Fruit fly (Drosophila melanogaster) whole organism, embryonic: ENCODE results near the gene CG33098.

Source experiments
- Abd-B ChIP-seq: fragments of 200-800 bp; sonication (Bioruptor generic); optimal IDR thresholded peaks from 2 replicates; lab custom pipeline; 2018; ENCODE audit warnings: missing biosample characterization, mild to moderate bottlenecking, missing genetic modification characterization, moderate library complexity
- BtbVII ChIP-seq: fragments of 200-800 bp; sonication (Bioruptor generic); optimal IDR thresholded peaks from 3 replicates; lab custom pipeline; 2017; ENCODE audit warnings: missing biosample characterization, mild to moderate bottlenecking, missing genetic modification characterization
- CG10209 ChIP-seq: fragments of 200-800 bp; sonication (Bioruptor generic); optimal IDR thresholded peaks from 3 replicates; lab custom pipeline; 2017; ENCODE audit warnings: missing biosample characterization, mild to moderate bottlenecking, missing genetic modification characterization, missing genetic modification reagents
- CG10321 ChIP-seq: fragments of 200-800 bp; sonication (Bioruptor generic); IDR thresholded peaks from 2 replicates; pipeline ENCODE4 v1.3.6; 2022; ENCODE audit warnings: missing biosample characterization, missing genetic modification characterization
- CG11456 ChIP-seq: fragments of 200-800 bp; sonication (Bioruptor generic); IDR thresholded peaks from 3 replicates; pipeline ENCODE4 v1.3.6; 2022; ENCODE audit warnings: missing biosample characterization, missing genetic modification characterization
- CG12236 ChIP-seq: fragments of 200-800 bp; sonication (Bioruptor generic); optimal IDR thresholded peaks from 2 replicates; lab custom pipeline; 2016; ENCODE audit warnings: missing biosample characterization, missing genetic modification characterization
- CG12299 ChIP-seq: fragments of 200-800 bp; sonication (Bioruptor generic); optimal IDR thresholded peaks from 2 replicates; lab custom pipeline; 2018; ENCODE audit warnings: missing biosample characterization, mild to moderate bottlenecking, missing genetic modification characterization
- CG14441 ChIP-seq: fragments of 200-800 bp; sonication (Bioruptor generic); IDR thresholded peaks from 2 replicates; pipeline ENCODE4 v1.3.6; 2022; ENCODE audit warnings: missing biosample characterization, missing genetic modification characterization
- CG1529 ChIP-seq: fragments of 200-800 bp; sonication (Bioruptor generic); optimal IDR thresholded peaks from 3 replicates; lab custom pipeline; 2018; ENCODE audit warnings: missing biosample characterization, missing genetic modification characterization
- CG17186 ChIP-seq: fragments of 200-800 bp; sonication (Bioruptor generic); optimal IDR thresholded peaks from 3 replicates; lab custom pipeline; 2017; ENCODE audit warnings: missing biosample characterization, missing genetic modification reagents, missing genetic modification characterization
- CG17328 ChIP-seq: fragments of 200-800 bp; sonication (Bioruptor generic); IDR thresholded peaks from 2 replicates; pipeline ENCODE4 v1.3.6; 2022; ENCODE audit warnings: missing biosample characterization, missing genetic modification characterization
- CG2875 ChIP-seq: fragments of 200-800 bp; sonication (Bioruptor generic); optimal IDR thresholded peaks from 2 replicates; lab custom pipeline; 2017; ENCODE audit warnings: missing biosample characterization, mild to moderate bottlenecking, missing genetic modification characterization, missing genetic modification reagents
- CG33213 ChIP-seq: fragments of 200-800 bp; sonication (Bioruptor generic); optimal IDR thresholded peaks from 3 replicates; lab custom pipeline; 2016; ENCODE audit warnings: missing biosample characterization, missing genetic modification characterization
- CG4820 ChIP-seq: fragments of 200-800 bp; sonication (Bioruptor generic); optimal IDR thresholded peaks from 3 replicates; lab custom pipeline; 2016; ENCODE audit warnings: missing biosample characterization, missing genetic modification characterization
- CG5953 ChIP-seq: fragments of 200-800 bp; sonication (Bioruptor generic); IDR thresholded peaks from 2 replicates; pipeline ENCODE4 v1.3.6; 2022; ENCODE audit warnings: missing biosample characterization, missing genetic modification characterization
- CG7786 ChIP-seq: fragments of 200-800 bp; sonication (Bioruptor generic); optimal IDR thresholded peaks from 2 replicates; lab custom pipeline; 2016; ENCODE audit warnings: missing biosample characterization, missing genetic modification characterization
- CG7839 ChIP-seq: fragments of 200-800 bp; sonication (Bioruptor generic); optimal IDR thresholded peaks from 3 replicates; lab custom pipeline; 2018; ENCODE audit warnings: missing biosample characterization, mild to moderate bottlenecking, missing genetic modification characterization, moderate library complexity
- CG9797 ChIP-seq: fragments of 200-800 bp; sonication (Bioruptor generic); optimal IDR thresholded peaks from 3 replicates; lab custom pipeline; 2018; ENCODE audit warnings: missing biosample characterization, mild to moderate bottlenecking, missing genetic modification characterization
- CHES-1-like ChIP-seq: fragments of 200-800 bp; sonication (Bioruptor generic); optimal IDR thresholded peaks from 2 replicates; lab custom pipeline; 2016; ENCODE audit warnings: missing biosample characterization, missing genetic modification characterization
- CoRest ChIP-seq: fragments of 200-800 bp; sonication (Bioruptor generic); optimal IDR thresholded peaks from 3 replicates; lab custom pipeline; 2018; ENCODE audit warnings: missing biosample characterization, mild to moderate bottlenecking, missing genetic modification characterization, moderate library complexity
- Dbx ChIP-seq: fragments of 200-800 bp; sonication (Bioruptor generic); IDR thresholded peaks from 3 replicates; pipeline ENCODE4 v1.3.6; 2022; ENCODE audit warnings: missing biosample characterization, missing genetic modification characterization
- Dek ChIP-seq: fragments of 200-800 bp; sonication (Bioruptor generic); optimal IDR thresholded peaks from 3 replicates; lab custom pipeline; 2019; ENCODE audit warnings: missing biosample characterization, mild to moderate bottlenecking, missing genetic modification characterization, moderate library complexity
- HLH4C ChIP-seq: fragments of 200-800 bp; sonication (Bioruptor generic); IDR thresholded peaks from 3 replicates; pipeline ENCODE4 v1.3.6; 2022; ENCODE audit warnings: missing biosample characterization, missing genetic modification characterization; ENCODE audit not compliant: partially characterized antibody
- Nf-YC ChIP-seq: fragments of 200-800 bp; optimal IDR thresholded peaks from 3 replicates; lab custom pipeline; 2019; ENCODE audit warnings: missing biosample characterization, mild to moderate bottlenecking, missing genetic modification characterization, moderate library complexity
- Oli ChIP-seq: fragments of 200-800 bp; sonication (Bioruptor generic); optimal IDR thresholded peaks from 2 replicates; lab custom pipeline; 2018; ENCODE audit warnings: missing biosample characterization, mild to moderate bottlenecking, missing genetic modification characterization, moderate library complexity
- Sox102F ChIP-seq: fragments of 200-800 bp; sonication (Bioruptor generic); optimal IDR thresholded peaks from 2 replicates; lab custom pipeline; 2018; ENCODE audit warnings: missing biosample characterization, mild to moderate bottlenecking, missing genetic modification characterization, moderate library complexity
- Spps ChIP-seq: fragments of 200-800 bp; sonication (Bioruptor generic); optimal IDR thresholded peaks from 2 replicates; lab custom pipeline; 2018; ENCODE audit warnings: missing biosample characterization, mild to moderate bottlenecking, missing genetic modification characterization
- Vsx1 ChIP-seq: fragments of 200-800 bp; sonication (Bioruptor generic); optimal IDR thresholded peaks from 2 replicates; lab custom pipeline; 2017; ENCODE audit warnings: missing biosample characterization, mild to moderate bottlenecking, missing genetic modification characterization, missing genetic modification reagents
- Xbp1 ChIP-seq: fragments of 200-800 bp; sonication (Bioruptor generic); optimal IDR thresholded peaks from 3 replicates; lab custom pipeline; 2016; ENCODE audit warnings: missing biosample characterization, mild to moderate bottlenecking, missing genetic modification characterization
- ap ChIP-seq: fragments of 200-800 bp; sonication (Bioruptor generic); IDR thresholded peaks from 2 replicates; pipeline ENCODE4 v1.3.6; 2022; ENCODE audit warnings: missing biosample characterization, missing genetic modification characterization
- ara ChIP-seq: fragments of 200-800 bp; sonication (Bioruptor generic); IDR thresholded peaks from 2 replicates; pipeline ENCODE4 v1.3.6; 2022; ENCODE audit warnings: missing biosample characterization, missing genetic modification characterization
- br ChIP-seq: fragments of >200 bp; optimal IDR thresholded peaks from 2 replicates; lab custom pipeline; 2017
- bsh ChIP-seq, 2 experiments: fragments of 200-800 bp; sonication (Bioruptor generic); optimal IDR thresholded peaks; 2 replicates each; lab custom pipeline; 2017 to 2018; ENCODE audit warnings: mild to moderate bottlenecking in 2 of 2, missing biosample characterization in 2 of 2, missing genetic modification characterization in 2 of 2, moderate library complexity in 1 of 2
- cas ChIP-seq: fragments of 200-800 bp; sonication (Bioruptor generic); IDR thresholded peaks from 2 replicates; pipeline ENCODE4 v1.3.6; 2022; ENCODE audit warnings: missing biosample characterization, missing genetic modification characterization
- chinmo ChIP-seq: fragments of 200-800 bp; sonication (Bioruptor generic); IDR thresholded peaks from 4 replicates; pipeline ENCODE4 v1.3.6; 2022; ENCODE audit warnings: missing biosample characterization, missing genetic modification characterization; ENCODE audit not compliant: partially characterized antibody
- ci ChIP-seq: fragments of 200-800 bp; sonication (Bioruptor generic); IDR thresholded peaks from 3 replicates; pipeline ENCODE4 v1.3.6; 2022; ENCODE audit warnings: missing biosample characterization, missing genetic modification characterization
- crp ChIP-seq, 2 experiments: fragments of 200-800 bp; sonication (Bioruptor generic); optimal IDR thresholded peaks; 2 replicates in 1 of 2; 3 replicates in 1 of 2; lab custom pipeline; 2017; ENCODE audit warnings: missing biosample characterization in 2 of 2, missing genetic modification characterization in 2 of 2, mild to moderate bottlenecking in 1 of 2, moderate library complexity in 1 of 2
- eve ChIP-seq, 2 experiments: fragments of >200 bp; optimal IDR thresholded peaks; 2 replicates each; lab custom pipeline; 2017; ENCODE audit warnings: missing biosample characterization in 2 of 2, missing genetic modification characterization in 2 of 2
- ewg ChIP-seq: fragments of 200-800 bp; sonication (Bioruptor generic); optimal IDR thresholded peaks from 3 replicates; lab custom pipeline; 2017; ENCODE audit warnings: mild to moderate bottlenecking, missing biosample characterization, missing genetic modification reagents, missing genetic modification characterization
- ftz-f1 ChIP-seq: fragments of 200-800 bp; sonication (Bioruptor generic); optimal IDR thresholded peaks from 2 replicates; lab custom pipeline; 2016; ENCODE audit warnings: missing biosample characterization, missing genetic modification characterization
- gem ChIP-seq: fragments of 200-800 bp; sonication (Bioruptor generic); optimal IDR thresholded peaks from 2 replicates; lab custom pipeline; 2019; ENCODE audit warnings: missing biosample characterization, mild to moderate bottlenecking, missing genetic modification characterization, moderate library complexity
- gfzf ChIP-seq: fragments of 200-800 bp; sonication (Bioruptor generic); optimal IDR thresholded peaks from 2 replicates; lab custom pipeline; 2016; ENCODE audit warnings: missing biosample characterization, mild to moderate bottlenecking, missing genetic modification characterization, moderate library complexity
- jing ChIP-seq: fragments of 200-800 bp; sonication (Bioruptor generic); optimal IDR thresholded peaks from 2 replicates; lab custom pipeline; 2018; ENCODE audit warnings: missing biosample characterization, mild to moderate bottlenecking, missing genetic modification characterization
- onecut ChIP-seq: fragments of 200-800 bp; sonication (Bioruptor generic); IDR thresholded peaks from 2 replicates; pipeline ENCODE4 v1.3.6; 2022; ENCODE audit warnings: missing biosample characterization, missing genetic modification characterization
- pnt ChIP-seq: fragments of 200-800 bp; sonication (Bioruptor generic); optimal IDR thresholded peaks from 3 replicates; lab custom pipeline; 2016; ENCODE audit warnings: missing biosample characterization, missing genetic modification characterization
- so ChIP-seq: fragments of 200-800 bp; sonication (Bioruptor generic); IDR thresholded peaks from 3 replicates; pipeline ENCODE4 v1.3.6; 2022; ENCODE audit warnings: missing biosample characterization, missing genetic modification characterization
- zen ChIP-seq: fragments of 200-800 bp; sonication (Bioruptor generic); optimal IDR thresholded peaks from 3 replicates; lab custom pipeline; 2018; ENCODE audit warnings: missing biosample characterization, mild to moderate bottlenecking, missing genetic modification characterization, moderate library complexity
- zfh2 ChIP-seq: fragments of 200-800 bp; sonication (Bioruptor generic); optimal IDR thresholded peaks from 2 replicates; lab custom pipeline; 2016; ENCODE audit warnings: missing biosample characterization, missing genetic modification characterization

CG33098 gene

DNA sequence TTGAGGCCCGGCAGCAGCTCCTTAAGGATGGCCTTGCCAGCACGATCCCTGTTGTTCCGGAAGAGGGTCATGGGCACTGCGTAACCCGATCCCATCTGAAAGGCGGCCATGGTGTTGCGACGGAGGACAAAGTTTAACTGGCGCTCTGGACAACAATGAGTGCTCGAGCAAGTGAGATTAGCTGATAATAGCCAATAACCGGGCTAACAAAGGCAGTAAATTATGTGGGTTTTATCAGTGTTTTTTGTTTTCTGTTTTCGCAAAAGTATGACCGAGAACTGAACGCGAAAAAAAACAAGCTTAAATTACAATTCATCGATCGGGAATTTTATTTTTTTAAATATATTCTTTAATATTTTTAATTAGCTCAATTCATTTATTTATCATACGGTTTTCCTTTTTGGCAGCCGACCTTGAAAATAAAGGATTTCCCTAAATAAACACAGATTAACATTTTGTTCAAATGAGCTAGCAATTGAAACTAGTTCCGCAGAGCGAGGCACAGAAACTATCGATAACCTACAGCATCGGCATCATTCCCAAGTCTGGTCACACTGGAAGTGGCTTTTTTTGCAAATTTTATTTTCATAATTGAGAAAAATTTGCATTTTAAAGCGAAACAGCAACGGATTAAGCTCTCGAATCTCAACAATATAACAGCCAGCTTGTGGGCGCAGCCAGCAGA is 26.4 kb downstream of the CG33098 start, which contains the start of the genes Dip-C and pps (continued):
- no peak for TF ChIP-seq CG17328 (GFP tag; lab: Robert Waterston, UW)
- TF ChIP-seq jing, result no peak
- TF ChIP-seq cas (GFP tag; lab: Robert Waterston, UW), result no peak
- TF ChIP-seq ap (GFP tag; lab: Robert Waterston, UW), result no peak
- no peak for TF ChIP-seq Dek (tag; lab: Kevin White, UChicago)
- TF ChIP-seq Abd-B (GFP tag; lab: Kevin White, UChicago), result no peak
- no peak for TF ChIP-seq CG5953
- TF ChIP-seq HLH4C, result peak; percentile 68; the same call in 2 of the 3 replicates
- TF ChIP-seq CG1529, result no peak
- TF ChIP-seq chinmo (GFP tag; lab: Robert Waterston, UW), result no peak
- TF ChIP-seq CG7839 (tag; lab: Kevin White, UChicago), result no peak
- TF ChIP-seq BtbVII (GFP tag; lab: Kevin White, UChicago), result no peak
- TF ChIP-seq Oli, result no peak
- TF ChIP-seq zen (tag; lab: Kevin White, UChicago), result peak; percentile 20
- no peak for TF ChIP-seq Vsx1 (GFP tag; lab: Kevin White, UChicago)
- no peak for TF ChIP-seq CG12236 (GFP tag; lab: Kevin White, UChicago)
- no peak for TF ChIP-seq Nf-YC (tag; lab: Kevin White, UChicago)
- TF ChIP-seq CG10209 (GFP tag; lab: Kevin White, UChicago), result no peak

DNA sequence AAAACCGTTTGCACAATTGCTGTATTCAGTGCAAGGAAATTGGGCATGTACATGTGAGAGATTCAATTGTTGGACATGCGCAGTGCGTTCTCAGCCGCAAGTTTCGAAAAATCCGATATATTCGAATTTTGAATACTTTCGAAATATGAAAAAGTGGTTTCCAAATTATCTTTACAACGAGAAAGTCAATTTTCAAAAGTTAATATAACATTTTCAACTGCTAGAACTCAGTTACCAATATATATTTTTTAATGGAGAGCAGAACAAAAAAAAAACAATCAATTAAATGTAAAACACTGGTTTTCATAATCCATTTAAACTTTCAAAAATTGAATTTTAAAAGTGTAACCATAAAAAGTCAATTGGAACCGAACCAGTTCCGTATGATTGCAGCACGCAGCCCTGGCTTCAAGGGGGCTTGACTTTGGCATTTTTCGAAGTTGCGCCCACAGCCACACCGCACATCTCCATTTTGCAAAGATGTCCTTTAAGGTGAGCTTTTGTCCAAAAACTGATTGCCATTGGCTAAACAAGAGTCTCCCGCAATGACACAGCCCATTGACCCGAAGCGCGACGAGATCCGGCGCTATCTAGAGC is 35.5 kb downstream of the CG33098 start, which contains the start of the genes Scgbeta and CG17202:
TSS of gene Scgbeta (minus strand) at position 51 of the 597 bp plus-strand sequence.
TSS of gene CG17202 (plus strand) at position 390 of the 597 bp plus-strand sequence.
- TF ChIP-seq CG4820 (GFP tag; lab: Kevin White, UChicago), result no peak
- TF ChIP-seq bsh (GFP tag; optimal IDR thresholded peaks at IDR 0.05; lab: Kevin White, UChicago), result no peak
- TF ChIP-seq CHES-1-like (GFP tag; lab: Kevin White, UChicago), result peak; percentile 21
- TF ChIP-seq jing, result no peak
- TF ChIP-seq ara, result no peak
- TF ChIP-seq ftz-f1, result no peak
- no peak for TF ChIP-seq CG10321 (GFP tag; lab: Robert Waterston, UW)
- no peak for TF ChIP-seq CG14441 (GFP tag; lab: Robert Waterston, UW)
- TF ChIP-seq Sox102F (GFP tag; lab: Kevin White, UChicago), result no peak
- no peak for TF ChIP-seq zfh2 (GFP tag; lab: Kevin White, UChicago)
- peak; percentile 41 for TF ChIP-seq Xbp1 (GFP tag; lab: Kevin White, UChicago)
- no peak for TF ChIP-seq eve (GFP tag; optimal IDR thresholded peaks at IDR 0.05; lab: Kevin White, UChicago)
- 0 out of 3 replicates have a peak, but pooled peaks have one; percentile 35 for TF ChIP-seq so
- no peak for TF ChIP-seq br (lab: Kevin White, UChicago)
- no peak for TF ChIP-seq CG2875
- peak; percentile 67 for TF ChIP-seq CG33213 (GFP tag; lab: Kevin White, UChicago)
- TF ChIP-seq gem (tag; lab: Kevin White, UChicago), result no peak
- no peak for TF ChIP-seq pnt (GFP tag; lab: Kevin White, UChicago)
- no peak for TF ChIP-seq CG5953
- TF ChIP-seq CoRest (tag; lab: Kevin White, UChicago), result peak; percentile 54
- peak in 1 of 2 experiments; percentile 11 for TF ChIP-seq crp (GFP tag; optimal IDR thresholded peaks at IDR 0.05; lab: Kevin White, UChicago)
- TF ChIP-seq chinmo (GFP tag; lab: Robert Waterston, UW), result no peak
- peak; percentile 79 for TF ChIP-seq CG9797 (GFP tag; lab: Kevin White, UChicago)
- TF ChIP-seq ewg (GFP tag; lab: Kevin White, UChicago), result peak; percentile 92
- TF ChIP-seq gfzf (GFP tag; lab: Kevin White, UChicago), result peak; percentile 92
- peak; percentile 38; the same call in 1 of the 3 replicates for TF ChIP-seq CG11456 (GFP tag; lab: Robert Waterston, UW)
- peak; percentile 29 for TF ChIP-seq onecut (GFP tag; lab: Robert Waterston, UW)
- TF ChIP-seq ci (GFP tag; lab: Robert Waterston, UW), result 0 out of 3 replicates have a peak, but pooled peaks have one; percentile 29
- TF ChIP-seq CG7786, result peak; percentile 3
- no peak for TF ChIP-seq CG17186 (GFP tag; lab: Kevin White, UChicago)
- TF ChIP-seq CG12299 (tag; lab: Kevin White, UChicago), result no peak
- TF ChIP-seq Dbx, result 0 out of 3 replicates have a peak, but pooled peaks have one; percentile 27
- no peak for TF ChIP-seq Spps (tag; lab: Kevin White, UChicago)
